Worm (Caenorhabditis elegans) whole organism, L4/young adult: ENCODE measurements around the gene nhr-52.
"Not testable (repeated sequence)": the region's sequence is repeated elsewhere in the genome, so short reads cannot be mapped to it uniquely, and the experiment has no call there.

ENCODE experiments used
- W03F9.2 ChIP-seq: fragments of 150-350 bp; optimal IDR thresholded peaks from 2 replicates; lab custom pipeline; 2014; ENCODE audit warnings: missing biosample characterization, missing genetic modification characterization
- dao-5 ChIP-seq: sonication (generic microtip); optimal IDR thresholded peaks from 2 replicates; lab custom pipeline; 2016; ENCODE audit warnings: missing genotype, missing genetic modification characterization, moderate library complexity, missing compliant biosample characterization
- him-1 ChIP-seq: sonication (generic microtip); optimal IDR thresholded peaks from 2 replicates; lab custom pipeline; 2016; ENCODE audit warnings: missing genotype, missing genetic modification reagents, missing genetic modification characterization, missing compliant biosample characterization

The nhr-52 gene

DNA sequence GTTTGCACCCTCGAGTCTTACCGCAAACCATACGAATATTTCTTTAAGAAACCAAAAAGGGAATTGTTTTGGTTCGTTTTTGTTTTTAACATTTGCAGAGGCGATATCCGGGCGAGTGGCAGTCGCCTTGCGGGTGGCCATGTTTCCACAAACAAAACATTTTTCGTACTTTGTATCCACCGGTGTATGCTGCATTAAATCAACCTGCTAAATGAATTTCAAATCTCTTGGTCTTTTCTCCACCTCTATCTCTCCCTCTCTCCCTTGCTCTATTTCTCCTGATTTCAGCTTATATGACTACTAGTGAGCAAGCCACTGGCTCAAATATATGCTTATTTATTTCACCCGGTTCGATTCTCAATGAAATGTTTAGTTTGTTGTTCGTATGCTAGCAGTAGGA, at the start of gene nhr-52:
Gene nhr-52, plus strand, starts transcription at position 301 of the 400 bp plus-strand sequence.
- TF ChIP-seq dao-5 (tag; lab: Kevin White, UChicago) (no peak), him-1 (no peak), W03F9.2 (no peak)

DNA sequence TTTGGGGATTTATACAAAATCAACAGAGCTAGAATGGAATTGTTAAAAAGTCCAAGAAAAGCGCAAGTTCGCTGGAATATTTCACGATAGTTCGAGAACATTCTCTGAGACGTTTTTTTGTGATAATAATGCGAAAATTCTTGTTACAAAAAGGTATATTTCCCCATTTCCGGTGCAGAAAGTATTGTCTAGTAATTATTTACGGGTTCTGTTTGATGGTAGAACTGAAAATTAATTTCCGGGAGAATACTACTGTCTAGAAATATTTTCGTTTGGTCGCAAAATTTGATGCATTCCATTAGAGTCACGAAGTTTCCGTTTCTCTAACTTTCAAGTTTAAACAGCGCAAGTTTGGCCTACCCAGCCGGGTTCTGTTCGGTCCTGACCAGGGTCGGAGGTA, 47.8 kb upstream of the nhr-52 start, which contains the start of gene str-248:
Gene str-248, minus strand, starts transcription at position 101 of the 400 bp plus-strand sequence.
- TF ChIP-seq dao-5 (tag; lab: Kevin White, UChicago) (no peak), W03F9.2 (no peak), him-1 (no peak)

DNA sequence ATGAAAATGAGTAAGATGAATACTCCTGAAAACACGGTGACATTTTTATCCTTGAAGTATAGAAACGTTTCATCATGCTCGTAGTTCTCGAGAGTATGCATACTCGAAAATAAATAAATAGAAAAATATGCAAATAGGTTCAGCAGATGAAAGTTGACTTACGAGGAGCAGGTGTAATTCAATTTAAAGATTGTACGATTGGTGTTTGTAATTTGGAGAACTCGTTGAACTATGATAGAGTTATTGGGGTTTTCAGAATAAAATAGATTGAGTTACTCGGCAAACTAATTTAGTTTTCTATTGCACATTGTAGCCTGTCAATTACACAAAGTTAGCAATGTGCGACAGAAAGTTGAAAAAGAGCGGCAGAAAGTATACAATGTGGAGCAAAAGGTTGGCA, 38.5 kb upstream of the nhr-52 start, which contains the start of gene srz-44:
Gene srz-44, minus strand, starts transcription at position 101 of the 400 bp plus-strand sequence.
- TF ChIP-seq W03F9.2 (no peak), him-1 (no peak), dao-5 (tag; lab: Kevin White, UChicago) (no peak)

DNA sequence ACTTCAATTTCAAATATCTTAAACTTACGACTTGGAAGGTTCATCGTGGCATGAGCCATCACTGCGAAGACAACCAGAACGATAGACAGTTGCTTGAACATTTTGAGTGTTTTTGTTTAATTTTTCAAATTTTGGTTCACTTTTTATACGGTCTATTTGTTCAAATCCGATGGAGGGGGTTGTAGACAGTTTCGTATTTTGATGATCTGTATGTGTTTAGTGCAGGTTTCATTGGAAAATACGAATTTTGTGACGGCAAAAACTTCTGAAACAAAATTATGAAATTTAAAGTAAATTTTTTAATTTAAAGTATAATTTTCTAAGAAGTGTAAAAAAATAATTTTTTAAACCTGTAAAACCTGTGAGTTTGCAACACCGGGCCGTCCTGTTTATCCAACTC, 34.1 kb upstream of the nhr-52 start, which contains the start of gene C55A1.4:
Gene C55A1.4, minus strand, starts transcription at position 101 of the 400 bp plus-strand sequence.
- TF ChIP-seq dao-5 (tag; lab: Kevin White, UChicago); W03F9.2; him-1: not testable (repeated sequence)

DNA sequence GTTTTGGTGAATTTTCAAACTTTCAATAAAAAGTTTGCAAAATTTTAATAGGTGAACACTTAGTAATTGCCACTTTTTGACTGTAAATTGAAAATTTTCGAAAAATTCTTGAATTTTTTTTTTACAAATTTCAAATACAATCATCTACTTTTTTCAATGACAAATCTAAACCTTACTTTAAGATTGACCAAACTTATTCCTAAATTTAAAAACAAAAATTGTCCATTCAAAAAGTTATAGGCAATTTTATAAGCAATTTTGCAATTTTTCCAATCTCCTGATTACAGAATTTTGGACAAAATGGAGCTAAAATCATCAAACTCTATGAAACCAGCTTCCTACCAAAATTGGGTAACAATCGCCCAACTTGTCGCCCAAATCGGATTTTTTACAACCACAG, 32.7 kb upstream of the nhr-52 start, which contains the start of gene str-23:
Gene str-23, plus strand, starts transcription at position 301 of the 400 bp plus-strand sequence.
- TF ChIP-seq him-1, result no peak
- no peak for TF ChIP-seq W03F9.2
- TF ChIP-seq dao-5 (tag; lab: Kevin White, UChicago), result no peak

DNA sequence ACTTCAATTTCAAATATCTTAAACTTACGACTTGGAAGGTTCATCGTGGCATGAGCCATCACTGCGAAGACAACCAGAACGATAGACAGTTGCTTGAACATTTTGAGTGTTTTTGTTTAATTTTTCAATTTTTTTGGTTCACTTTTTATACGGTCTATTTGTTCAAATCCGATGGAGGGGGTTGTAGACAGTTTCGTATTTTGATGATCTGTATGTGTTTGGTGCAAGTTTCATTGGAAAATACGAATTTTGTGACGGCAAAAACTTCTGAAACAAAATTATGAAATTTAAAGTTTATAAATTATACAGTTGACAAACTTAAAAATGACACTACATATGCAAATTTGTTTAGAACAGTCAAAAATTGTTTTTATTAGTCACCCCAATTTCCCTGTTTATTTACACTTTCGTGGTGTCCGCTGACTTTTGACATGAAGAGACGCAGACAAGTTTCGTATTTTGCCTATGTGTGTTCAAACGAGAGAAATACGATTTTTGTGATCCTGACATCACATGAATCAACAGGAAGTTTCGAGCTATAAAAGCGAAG, 29.7 kb upstream of the nhr-52 start, which contains the start of the genes C55A1.7 and C55A1.6:
Gene C55A1.7, minus strand, starts transcription at position 101 of the 550 bp plus-strand sequence.
Gene C55A1.6, plus strand, starts transcription at position 500 of the 550 bp plus-strand sequence.
- not testable (repeated sequence) for TF ChIP-seq dao-5 (tag; lab: Kevin White, UChicago); W03F9.2; him-1

DNA sequence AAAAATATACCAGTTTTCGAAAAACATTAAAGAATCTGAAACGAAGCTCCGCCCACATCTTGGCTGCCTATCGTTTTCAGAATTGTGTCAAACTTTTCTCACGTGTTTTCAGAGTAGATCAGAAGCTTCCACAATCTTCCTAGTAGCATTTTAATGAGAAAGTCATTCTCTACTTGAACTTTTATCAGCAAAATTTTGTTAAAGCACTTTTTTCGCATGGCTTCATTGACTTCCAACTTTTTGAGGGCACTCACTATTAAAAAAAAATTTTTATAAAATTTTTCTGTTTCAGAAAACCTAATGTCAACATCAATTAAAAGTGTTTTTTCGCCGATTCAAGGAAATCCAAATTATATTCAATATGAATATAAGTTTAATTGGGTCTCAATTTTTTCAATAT, 27.2 kb upstream of the nhr-52 start, which contains the start of gene sru-42:
Gene sru-42, plus strand, starts transcription at position 301 of the 400 bp plus-strand sequence.
- TF ChIP-seq W03F9.2 (no peak), him-1 (no peak), dao-5 (tag; lab: Kevin White, UChicago) (no peak)

DNA sequence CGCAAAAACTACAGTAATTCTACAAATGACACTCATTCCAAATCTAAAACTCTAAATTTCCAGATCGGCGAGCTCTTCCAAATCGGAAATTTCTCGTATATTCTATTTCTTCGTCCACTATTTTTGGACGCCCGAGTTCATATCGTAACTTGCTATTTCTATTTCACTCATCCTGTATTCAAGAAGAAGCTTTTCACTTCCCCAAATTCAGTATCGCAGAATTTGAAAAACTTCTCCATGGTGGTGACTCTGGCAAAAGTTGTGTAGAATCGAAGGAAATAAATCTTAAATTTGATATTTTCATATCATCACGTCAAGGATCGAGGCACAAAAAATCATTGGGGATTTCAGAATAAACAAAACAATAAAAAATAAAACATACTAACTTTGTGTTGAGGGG, 25.2 kb upstream of the nhr-52 start:
- TF ChIP-seq him-1 (no peak), dao-5 (tag; lab: Kevin White, UChicago) (no peak), W03F9.2 (no peak)

DNA sequence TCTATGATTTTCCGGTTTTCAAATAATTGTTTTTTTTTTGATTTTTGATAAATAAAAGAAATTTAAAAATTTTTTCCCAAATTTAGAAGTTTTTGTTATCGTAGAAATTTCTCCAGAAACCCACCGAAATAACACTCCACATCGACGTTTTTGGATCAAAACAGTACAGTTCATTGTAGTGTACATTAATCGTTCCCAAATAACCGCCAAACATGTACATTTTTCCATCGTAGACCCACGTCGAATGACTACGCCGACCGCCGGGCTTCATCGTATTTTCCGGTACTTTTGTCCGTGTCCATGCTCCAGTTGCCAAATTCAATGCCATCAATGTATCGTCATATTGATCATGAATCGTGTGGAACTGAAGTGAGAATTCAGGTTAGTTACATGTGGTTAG, 23.2 kb upstream of the nhr-52 start, which contains the start of gene F53E4.2:
Gene F53E4.2, plus strand, starts transcription at position 301 of the 400 bp plus-strand sequence.
- TF ChIP-seq dao-5 (tag; lab: Kevin White, UChicago) (no peak), him-1 (no peak), W03F9.2 (no peak)

DNA sequence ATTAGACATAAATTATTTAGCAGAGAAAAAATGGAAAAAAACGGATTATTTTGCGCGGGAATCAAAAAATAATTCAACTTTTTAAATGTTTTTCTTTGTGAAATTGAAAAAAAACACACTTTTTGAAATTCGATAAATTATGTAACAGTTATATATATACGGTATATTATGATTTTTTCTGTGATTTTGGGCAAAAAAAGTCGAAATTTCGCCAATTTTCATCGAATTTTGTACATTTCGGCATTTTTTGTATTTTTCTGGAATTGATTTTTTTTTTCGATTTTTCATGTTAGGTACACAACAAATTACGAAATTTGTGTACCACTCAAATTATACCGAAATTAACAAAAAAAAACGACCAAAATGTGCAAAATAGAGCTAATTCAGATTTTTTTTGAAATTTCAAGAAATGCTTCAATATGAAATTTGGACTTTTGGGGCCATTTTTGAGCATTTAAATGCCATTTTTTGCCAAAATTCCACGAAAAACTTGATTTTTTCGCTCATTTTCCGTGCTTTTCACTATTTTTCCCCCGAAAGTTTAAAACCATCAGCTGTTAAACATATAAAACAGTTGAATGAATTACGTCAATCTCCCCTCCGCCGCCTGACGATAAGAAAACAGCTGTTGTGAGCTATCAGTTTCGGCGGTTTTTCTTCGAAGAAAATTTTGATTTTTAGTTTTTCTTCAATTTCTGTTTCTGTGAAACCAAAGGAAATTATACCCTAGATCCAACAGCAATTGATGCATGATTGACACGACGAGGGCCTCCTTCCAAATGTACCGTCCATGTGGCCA, 18.9 kb upstream of the nhr-52 start:
- no peak for TF ChIP-seq him-1
- TF ChIP-seq dao-5 (tag; lab: Kevin White, UChicago), result no peak
- TF ChIP-seq W03F9.2, result no peak

DNA sequence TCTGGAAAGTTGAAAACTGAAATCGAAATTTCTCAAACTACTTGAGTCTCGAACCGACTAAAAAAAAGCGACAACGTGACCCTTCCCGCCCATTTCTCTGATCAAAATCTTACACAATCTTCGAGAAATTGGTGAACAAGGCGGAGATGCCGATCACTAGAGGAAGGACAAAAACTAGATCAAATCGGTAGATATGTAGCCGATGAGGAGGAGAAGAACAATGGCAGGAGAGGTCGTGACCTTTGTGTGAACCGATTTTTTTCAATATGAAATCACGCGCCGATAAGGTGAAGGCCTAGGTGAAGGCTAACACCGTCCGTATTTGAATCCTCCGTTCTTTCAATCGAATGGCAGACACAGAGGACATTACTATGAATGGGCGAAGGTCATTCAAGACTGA, 16.3 kb upstream of the nhr-52 start:
- TF ChIP-seq W03F9.2 (no peak), him-1 (no peak)

DNA sequence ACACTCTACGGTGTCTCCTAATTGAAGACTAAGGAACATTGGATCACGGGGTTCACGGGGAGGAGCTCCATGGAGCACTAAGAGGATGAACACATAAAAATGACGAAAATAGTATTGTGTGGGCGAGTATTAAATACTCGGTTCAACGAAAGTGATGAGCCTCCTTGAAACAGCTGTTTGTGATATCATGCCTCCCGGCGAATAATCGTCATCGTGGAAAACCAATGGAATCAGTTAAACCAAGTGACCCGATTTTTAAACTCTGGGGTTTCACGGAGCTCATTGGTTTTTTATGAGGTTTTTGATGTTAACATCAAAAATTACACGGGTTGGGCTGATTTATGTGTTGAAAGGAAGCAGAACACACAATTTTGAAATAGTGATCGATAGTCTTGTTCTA, 15.7 kb upstream of the nhr-52 start:
- TF ChIP-seq him-1, result no peak
- no peak for TF ChIP-seq dao-5 (tag; lab: Kevin White, UChicago)
- TF ChIP-seq W03F9.2, result no peak

DNA sequence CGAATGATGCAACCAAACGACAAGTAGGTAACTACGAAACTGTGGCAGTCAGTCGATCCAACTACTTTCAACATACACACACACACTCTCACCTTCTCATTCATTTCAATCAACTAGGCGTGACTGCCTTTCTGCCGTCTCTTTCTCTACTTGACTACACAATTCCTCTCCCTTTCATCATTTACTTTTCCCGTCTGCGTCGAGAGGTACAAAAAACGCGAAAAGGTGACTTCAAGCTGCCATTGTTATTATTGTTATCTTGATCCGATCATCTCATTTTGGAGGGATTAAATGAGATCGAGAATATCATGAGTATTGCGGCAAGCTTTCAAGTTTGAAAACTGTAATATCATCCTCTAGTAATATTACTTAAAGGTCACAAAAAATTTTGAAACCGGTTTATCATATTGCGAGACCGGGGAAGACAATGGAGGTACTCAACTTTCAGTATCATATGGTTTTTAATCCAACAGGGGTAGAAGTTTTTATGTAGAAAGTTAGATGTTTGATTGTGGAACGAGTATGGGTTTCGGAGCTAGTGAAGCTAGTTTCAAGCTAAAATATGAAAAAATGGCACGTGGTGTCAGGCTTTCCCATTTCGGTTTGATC, 13.2 kb upstream of the nhr-52 start:
- TF ChIP-seq dao-5 (tag; lab: Kevin White, UChicago), result no peak
- no peak for TF ChIP-seq W03F9.2
- no peak for TF ChIP-seq him-1

DNA sequence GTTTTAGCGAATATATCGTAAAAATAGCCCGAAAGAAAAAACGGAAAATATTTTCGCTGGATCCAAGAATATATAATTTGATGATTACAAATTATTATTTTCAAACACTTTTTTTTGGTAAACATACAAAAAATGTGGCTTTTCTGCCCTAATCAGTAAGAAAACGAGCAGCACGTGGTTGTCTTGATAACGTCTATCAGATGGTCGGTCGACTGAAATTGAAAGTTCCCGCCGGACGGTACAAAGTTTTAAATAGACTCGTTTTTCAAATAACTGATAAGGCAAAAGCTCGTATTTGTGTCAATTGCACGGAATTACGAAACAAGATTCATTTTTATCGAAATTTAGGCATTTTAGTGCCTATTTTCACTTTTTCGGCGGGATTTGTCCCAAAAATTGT, 10.6 kb upstream of the nhr-52 start:
- TF ChIP-seq dao-5 (tag; lab: Kevin White, UChicago), result no peak
- TF ChIP-seq W03F9.2, result no peak
- TF ChIP-seq him-1, result no peak
